Fruit fly (Drosophila melanogaster) whole organism, embryonic: ENCODE results near the gene Setx.

ENCODE experiments used
- B-H1 ChIP-seq: fragments of 200-800 bp; sonication (Bioruptor generic); IDR thresholded peaks from 3 replicates; pipeline ENCODE4 v1.3.6; 2022; ENCODE audit warnings: missing biosample characterization, missing genetic modification characterization
- Bdp1 ChIP-seq: fragments of 200-800 bp; sonication (Bioruptor generic); optimal IDR thresholded peaks from 3 replicates; lab custom pipeline; 2016; ENCODE audit warnings: missing biosample characterization, missing genetic modification characterization
- Bteb2 ChIP-seq: fragments of 200-800 bp; sonication (Bioruptor generic); optimal IDR thresholded peaks from 2 replicates; lab custom pipeline; 2016; ENCODE audit warnings: missing biosample characterization, missing genetic modification characterization
- CG10979 ChIP-seq: fragments of 200-800 bp; sonication (Bioruptor generic); optimal IDR thresholded peaks from 2 replicates; lab custom pipeline; 2018; ENCODE audit warnings: missing biosample characterization, mild to moderate bottlenecking, missing genetic modification characterization, moderate library complexity
- CG11247 ChIP-seq: fragments of 200-800 bp; sonication (Bioruptor generic); IDR thresholded peaks from 2 replicates; pipeline ENCODE4 v1.3.6; 2022; ENCODE audit warnings: missing biosample characterization, missing genetic modification characterization
- CG11723 ChIP-seq: fragments of 200-800 bp; sonication (Bioruptor generic); optimal IDR thresholded peaks from 2 replicates; lab custom pipeline; 2017; ENCODE audit warnings: missing biosample characterization, mild to moderate bottlenecking, missing genetic modification characterization
- CG13287 ChIP-seq: fragments of 200-800 bp; sonication (Bioruptor generic); IDR thresholded peaks from 2 replicates; pipeline ENCODE4 v1.3.6; 2022; ENCODE audit warnings: missing biosample characterization, missing genetic modification characterization; ENCODE audit not compliant: partially characterized antibody
- CG14014 ChIP-seq: fragments of 200-800 bp; sonication (Bioruptor generic); IDR thresholded peaks from 2 replicates; pipeline ENCODE4 v1.3.6; 2022; ENCODE audit warnings: missing biosample characterization, missing genetic modification characterization
- CG14441 ChIP-seq: fragments of 200-800 bp; sonication (Bioruptor generic); IDR thresholded peaks from 2 replicates; pipeline ENCODE4 v1.3.6; 2022; ENCODE audit warnings: missing biosample characterization, missing genetic modification characterization
- CG15269 ChIP-seq: fragments of 200-800 bp; sonication (Bioruptor generic); optimal IDR thresholded peaks from 2 replicates; lab custom pipeline; 2018; ENCODE audit warnings: missing biosample characterization, mild to moderate bottlenecking, missing genetic modification characterization, moderate library complexity
- CG18262 ChIP-seq: fragments of 200-800 bp; optimal IDR thresholded peaks from 3 replicates; lab custom pipeline; 2019; ENCODE audit warnings: missing biosample characterization, mild to moderate bottlenecking, missing genetic modification characterization, moderate library complexity
- CG2202 ChIP-seq: fragments of 200-800 bp; sonication (Bioruptor generic); optimal IDR thresholded peaks from 2 replicates; lab custom pipeline; 2018; ENCODE audit warnings: missing biosample characterization, mild to moderate bottlenecking, missing genetic modification characterization
- CG34422 ChIP-seq: fragments of 200-800 bp; sonication (Bioruptor generic); IDR thresholded peaks from 3 replicates; pipeline ENCODE4 v1.3.6; 2022; ENCODE audit warnings: missing biosample characterization, missing genetic modification characterization
- CG5245 ChIP-seq: fragments of 200-800 bp; sonication (Bioruptor generic); optimal IDR thresholded peaks from 3 replicates; lab custom pipeline; 2016; ENCODE audit warnings: missing biosample characterization, missing genetic modification characterization
- CG6683 ChIP-seq: fragments of 200-800 bp; sonication (Bioruptor generic); optimal IDR thresholded peaks from 2 replicates; lab custom pipeline; 2017; ENCODE audit warnings: missing biosample characterization, mild to moderate bottlenecking, missing genetic modification characterization, missing genetic modification reagents
- CG6689 ChIP-seq: fragments of 200-800 bp; sonication (Bioruptor generic); IDR thresholded peaks from 2 replicates; pipeline ENCODE4 v1.3.6; 2022; ENCODE audit warnings: missing biosample characterization, missing genetic modification characterization
- CG7839 ChIP-seq: fragments of 200-800 bp; sonication (Bioruptor generic); optimal IDR thresholded peaks from 3 replicates; lab custom pipeline; 2018; ENCODE audit warnings: missing biosample characterization, mild to moderate bottlenecking, missing genetic modification characterization, moderate library complexity
- CG9876 ChIP-seq: fragments of 200-800 bp; sonication (Bioruptor generic); optimal IDR thresholded peaks from 2 replicates; lab custom pipeline; 2016; ENCODE audit warnings: missing biosample characterization, missing genetic modification characterization
- CoRest ChIP-seq: fragments of 200-800 bp; sonication (Bioruptor generic); optimal IDR thresholded peaks from 3 replicates; lab custom pipeline; 2018; ENCODE audit warnings: missing biosample characterization, mild to moderate bottlenecking, missing genetic modification characterization, moderate library complexity
- Drgx ChIP-seq: fragments of 200-800 bp; sonication (Bioruptor generic); IDR thresholded peaks from 2 replicates; pipeline ENCODE4 v1.3.6; 2022; ENCODE audit warnings: missing biosample characterization, missing genetic modification characterization
- HLH3B ChIP-seq: fragments of 200-800 bp; sonication (Bioruptor generic); IDR thresholded peaks from 2 replicates; pipeline ENCODE4 v1.3.6; 2022; ENCODE audit warnings: missing biosample characterization, missing genetic modification characterization
- Hr78 ChIP-seq, 2 experiments: fragments of 200-800 bp in 1 of 2; fragments of >200 bp in 1 of 2; sonication (Bioruptor generic) in 1 of 2; optimal IDR thresholded peaks; 2 replicates each; lab custom pipeline; 2017 to 2019; ENCODE audit warnings: missing biosample characterization in 2 of 2, missing genetic modification characterization in 2 of 2, mild to moderate bottlenecking in 1 of 2, moderate library complexity in 1 of 2
- Hsf ChIP-seq: fragments of 200-800 bp; sonication (Bioruptor generic); optimal IDR thresholded peaks from 3 replicates; lab custom pipeline; 2016; ENCODE audit warnings: missing biosample characterization, missing genetic modification characterization
- Max ChIP-seq: fragments of 200-800 bp; sonication (Bioruptor generic); optimal IDR thresholded peaks from 2 replicates; lab custom pipeline; 2016; ENCODE audit warnings: missing biosample characterization, mild to moderate bottlenecking, missing genetic modification characterization
- Optix ChIP-seq: fragments of 200-800 bp; sonication (Bioruptor generic); IDR thresholded peaks from 3 replicates; pipeline ENCODE4 v1.3.6; 2022; ENCODE audit warnings: missing biosample characterization, missing genetic modification characterization
- Pdp1 ChIP-seq, 2 experiments: fragments of 200-800 bp; sonication (Bioruptor generic); optimal IDR thresholded peaks; 3 replicates each; lab custom pipeline; 2016; ENCODE audit warnings: missing biosample characterization in 2 of 2, missing genetic modification characterization in 2 of 2, mild to moderate bottlenecking in 1 of 2, moderate library complexity in 1 of 2
- Poxn ChIP-seq: fragments of 200-800 bp; sonication (Bioruptor generic); IDR thresholded peaks from 2 replicates; pipeline ENCODE4 v1.3.6; 2022; ENCODE audit warnings: missing biosample characterization, missing genetic modification characterization
- Ravus ChIP-seq: fragments of 200-800 bp; sonication (Bioruptor generic); IDR thresholded peaks from 2 replicates; pipeline ENCODE4 v1.3.6; 2022; ENCODE audit warnings: missing biosample characterization, missing genetic modification characterization
- Sox100B ChIP-seq: fragments of 200-800 bp; sonication (Bioruptor generic); optimal IDR thresholded peaks from 3 replicates; lab custom pipeline; 2018; ENCODE audit warnings: missing biosample characterization, mild to moderate bottlenecking, missing genetic modification characterization
- Xrp1 ChIP-seq: fragments of 200-800 bp; sonication (Bioruptor generic); IDR thresholded peaks from 2 replicates; pipeline ENCODE4 v1.3.6; 2022; ENCODE audit warnings: missing biosample characterization, missing genetic modification characterization
- YL-1 ChIP-seq: fragments of 200-800 bp; sonication (Bioruptor generic); optimal IDR thresholded peaks from 3 replicates; lab custom pipeline; 2017; ENCODE audit warnings: missing biosample characterization, mild to moderate bottlenecking, missing genetic modification characterization
- abd-A ChIP-seq: fragments of 200-800 bp; sonication (Bioruptor generic); optimal IDR thresholded peaks from 3 replicates; lab custom pipeline; 2019; ENCODE audit warnings: missing biosample characterization, mild to moderate bottlenecking, missing genetic modification characterization, moderate library complexity
- ac ChIP-seq: fragments of 200-800 bp; sonication (Bioruptor generic); optimal IDR thresholded peaks from 3 replicates; lab custom pipeline; 2017; ENCODE audit warnings: missing biosample characterization, mild to moderate bottlenecking, missing genetic modification characterization
- amos ChIP-seq: fragments of 200-800 bp; sonication (Bioruptor generic); IDR thresholded peaks from 2 replicates; pipeline ENCODE4 v1.3.6; 2022; ENCODE audit warnings: missing biosample characterization, missing genetic modification characterization; ENCODE audit not compliant: partially characterized antibody
- aop ChIP-seq: fragments of 200-800 bp; sonication (Bioruptor generic); IDR thresholded peaks from 2 replicates; pipeline ENCODE4 v1.3.6; 2022; ENCODE audit warnings: missing biosample characterization, missing genetic modification characterization
- eve ChIP-seq, 2 experiments: fragments of >200 bp; optimal IDR thresholded peaks; 2 replicates each; lab custom pipeline; 2017; ENCODE audit warnings: missing biosample characterization in 2 of 2, missing genetic modification characterization in 2 of 2
- fd64A ChIP-seq: fragments of 200-800 bp; sonication (Bioruptor generic); optimal IDR thresholded peaks from 3 replicates; lab custom pipeline; 2018; ENCODE audit warnings: missing biosample characterization, mild to moderate bottlenecking, missing genetic modification characterization
- gsb ChIP-seq: fragments of 200-800 bp; sonication (Bioruptor generic); IDR thresholded peaks from 2 replicates; pipeline ENCODE4 v1.3.6; 2022; ENCODE audit warnings: missing biosample characterization, missing genetic modification characterization
- jumu ChIP-seq: fragments of 200-800 bp; sonication (Bioruptor generic); optimal IDR thresholded peaks from 3 replicates; lab custom pipeline; 2016; ENCODE audit warnings: missing biosample characterization, missing genetic modification characterization
- klu ChIP-seq: fragments of 200-800 bp; sonication (Bioruptor generic); IDR thresholded peaks from 2 replicates; pipeline ENCODE4 v1.3.6; 2022; ENCODE audit warnings: missing biosample characterization, missing genetic modification characterization
- lola ChIP-seq, 3 experiments: fragments of >200 bp in 2 of 3; fragments of 200-800 bp in 1 of 3; sonication (Bioruptor generic) in 1 of 3; optimal IDR thresholded peaks; 2 replicates each; lab custom pipeline; 2017 to 2019; ENCODE audit warnings: missing biosample characterization in 3 of 3, missing genetic modification characterization in 3 of 3, mild to moderate bottlenecking in 1 of 3, moderate library complexity in 1 of 3
- mirr ChIP-seq: fragments of 200-800 bp; sonication (Bioruptor generic); optimal IDR thresholded peaks from 3 replicates; lab custom pipeline; 2018; ENCODE audit warnings: missing biosample characterization, mild to moderate bottlenecking, missing genetic modification characterization
- oc ChIP-seq: fragments of 200-800 bp; sonication (Bioruptor generic); optimal IDR thresholded peaks from 2 replicates; lab custom pipeline; 2018; ENCODE audit warnings: missing biosample characterization, mild to moderate bottlenecking, missing genetic modification characterization, moderate library complexity
- psq ChIP-seq: fragments of 200-800 bp; sonication (Bioruptor generic); optimal IDR thresholded peaks from 2 replicates; lab custom pipeline; 2017; ENCODE audit warnings: missing biosample characterization, missing genetic modification characterization
- slbo ChIP-seq: fragments of 200-800 bp; sonication (Bioruptor generic); IDR thresholded peaks from 2 replicates; pipeline ENCODE4 v1.3.6; 2022; ENCODE audit warnings: missing biosample characterization, missing genetic modification characterization
- stwl ChIP-seq: fragments of 200-800 bp; sonication (Bioruptor generic); optimal IDR thresholded peaks from 3 replicates; lab custom pipeline; 2018; ENCODE audit warnings: missing biosample characterization, mild to moderate bottlenecking, missing genetic modification characterization, moderate library complexity
- tap ChIP-seq: fragments of 200-800 bp; optimal IDR thresholded peaks from 3 replicates; lab custom pipeline; 2019; ENCODE audit warnings: missing biosample characterization, mild to moderate bottlenecking, missing genetic modification characterization, moderate library complexity
- tna ChIP-seq: fragments of 200-800 bp; sonication (Bioruptor generic); IDR thresholded peaks from 2 replicates; pipeline ENCODE4 v1.3.6; 2022; ENCODE audit warnings: missing biosample characterization, missing genetic modification characterization; ENCODE audit not compliant: partially characterized antibody
- vvl ChIP-seq: fragments of 200-800 bp; sonication (Bioruptor generic); IDR thresholded peaks from 2 replicates; pipeline ENCODE4 v1.3.6; 2022; ENCODE audit warnings: missing biosample characterization, missing genetic modification characterization

Setx gene

DNA sequence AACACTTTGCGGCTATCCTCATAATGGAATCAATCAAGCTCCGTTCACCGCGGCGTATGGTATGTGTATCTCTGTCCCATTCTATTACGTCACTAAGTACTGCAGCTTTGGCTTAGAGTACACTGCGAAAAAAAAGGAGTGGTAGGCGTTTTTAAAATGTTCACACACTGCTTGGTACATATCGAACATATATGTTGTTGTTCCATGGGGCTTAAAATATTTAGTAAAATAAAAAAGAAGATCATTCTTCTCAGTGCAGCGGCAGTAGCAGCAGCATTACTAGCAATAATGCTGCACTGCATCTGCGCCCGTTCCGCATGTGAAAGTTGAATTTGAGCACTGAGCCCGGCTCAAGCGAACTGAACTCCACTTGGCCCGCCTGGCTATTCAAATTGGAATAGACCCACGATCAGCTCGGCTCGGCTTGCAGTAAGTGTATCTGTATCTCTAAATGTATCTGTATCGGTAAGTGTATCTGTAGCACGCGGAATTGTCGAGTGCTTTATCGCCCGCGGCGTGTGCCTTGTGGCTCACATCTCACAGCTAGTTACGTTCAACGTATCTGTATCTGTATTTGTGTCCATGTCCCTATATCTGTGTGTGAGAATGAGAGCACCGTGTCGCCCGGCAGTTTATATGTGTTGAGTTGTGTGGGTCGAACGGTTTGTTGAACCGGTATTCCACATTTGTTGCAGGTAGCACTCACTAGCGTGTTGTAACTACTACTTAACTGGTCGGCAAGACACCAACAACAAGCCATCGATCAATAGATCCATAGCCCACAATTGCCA is 16.1 kb upstream of the Setx start (continued):
- no peak for TF ChIP-seq YL-1 (GFP tag; lab: Kevin White, UChicago)
- TF ChIP-seq Max (GFP tag; lab: Kevin White, UChicago): peak; percentile 29
- peak; percentile 60; the same call in 2 of the 3 replicates for TF ChIP-seq Optix (GFP tag; lab: Robert Waterston, UW)
- peak; percentile 44 for TF ChIP-seq Hsf
- no peak for TF ChIP-seq CG13287 (GFP tag; lab: Robert Waterston, UW)
- peak; percentile 97 for TF ChIP-seq Drgx (GFP tag; lab: Robert Waterston, UW)
- TF ChIP-seq jumu (GFP tag; lab: Kevin White, UChicago): peak; percentile 27
- no peak for TF ChIP-seq psq (GFP tag; lab: Kevin White, UChicago)
- peak; percentile 61 for TF ChIP-seq tap (tag; lab: Kevin White, UChicago)
- TF ChIP-seq gsb (GFP tag; lab: Robert Waterston, UW): no peak
- TF ChIP-seq stwl (tag; lab: Kevin White, UChicago): no peak
- peak; percentile 51 for TF ChIP-seq slbo (GFP tag; lab: Robert Waterston, UW)
- no peak for TF ChIP-seq klu (GFP tag; lab: Robert Waterston, UW)
- peak; percentile 46 for TF ChIP-seq CG5245 (GFP tag; lab: Kevin White, UChicago)
- no peak for TF ChIP-seq abd-A (tag; lab: Kevin White, UChicago)
- peak; percentile 66 for TF ChIP-seq CG14441 (GFP tag; lab: Robert Waterston, UW)
- no peak for TF ChIP-seq CG6683 (GFP tag; lab: Kevin White, UChicago)
- TF ChIP-seq Sox100B: peak; percentile 60
- TF ChIP-seq CG9876 (GFP tag; lab: Kevin White, UChicago): no peak
- 0 out of 2 replicates have a peak, but pooled peaks have one; percentile 31 for TF ChIP-seq CG14014 (GFP tag; lab: Robert Waterston, UW)
- TF ChIP-seq aop: no peak
- TF ChIP-seq Bteb2 (GFP tag; lab: Kevin White, UChicago): no peak
- TF ChIP-seq Poxn (GFP tag; lab: Robert Waterston, UW): no peak
- peak in 1 of 2 experiments; percentile 63 for TF ChIP-seq Pdp1 (GFP tag; optimal IDR thresholded peaks at IDR 0.05; lab: Kevin White, UChicago)
- TF ChIP-seq eve (GFP tag; optimal IDR thresholded peaks at IDR 0.05; lab: Kevin White, UChicago): peak in 1 of 2 experiments; percentile 62
- TF ChIP-seq Xrp1 (GFP tag; lab: Robert Waterston, UW): peak; percentile 47; the same call in 1 of the 2 replicates
- no peak for TF ChIP-seq lola (GFP tag; optimal IDR thresholded peaks at IDR 0.05; lab: Kevin White, UChicago)
- peak; percentile 9 for TF ChIP-seq Bdp1 (GFP tag; lab: Kevin White, UChicago)
- peak; percentile 58 for TF ChIP-seq CG7839 (tag; lab: Kevin White, UChicago)
- peak; percentile 61 for TF ChIP-seq CG10979 (tag; lab: Kevin White, UChicago)
- TF ChIP-seq amos (GFP tag; lab: Robert Waterston, UW): no peak
- no peak for TF ChIP-seq CG2202 (tag; lab: Kevin White, UChicago)
- no peak for TF ChIP-seq mirr (GFP tag; lab: Kevin White, UChicago)
- TF ChIP-seq CG18262: peak; percentile 41
- TF ChIP-seq CG11247 (GFP tag; lab: Robert Waterston, UW): no peak; the same call in 1 of the 2 replicates
- peak; percentile 26; the same call in 2 of the 3 replicates for TF ChIP-seq B-H1
- TF ChIP-seq oc (tag; lab: Kevin White, UChicago): peak; percentile 80
- TF ChIP-seq CG11723 (GFP tag; lab: Kevin White, UChicago): peak; percentile 47
- no peak for TF ChIP-seq ac (GFP tag; lab: Kevin White, UChicago)
- TF ChIP-seq HLH3B (GFP tag; lab: Robert Waterston, UW): peak; percentile 71
- peak; percentile 51 for TF ChIP-seq CG6689
- TF ChIP-seq fd64A: no peak
- peak; percentile 70; the same call in 2 of the 3 replicates for TF ChIP-seq CG34422 (GFP tag; lab: Robert Waterston, UW)
- no peak for TF ChIP-seq Ravus
- TF ChIP-seq vvl (GFP tag; lab: Robert Waterston, UW): peak; percentile 75
- peak; percentile 56 for TF ChIP-seq CG15269 (tag; lab: Kevin White, UChicago)
- TF ChIP-seq Hr78 (GFP tag; optimal IDR thresholded peaks at IDR 0.05; lab: Kevin White, UChicago): no peak
- TF ChIP-seq tna (GFP tag; lab: Robert Waterston, UW): no peak
- peak; percentile 60 for TF ChIP-seq CoRest (tag; lab: Kevin White, UChicago)
